Worm (Caenorhabditis elegans) whole organism, dauer: Measurements from ENCODE around the gene myo-5.

Experiments
- unc-62 ChIP-seq: sonication (generic microtip); optimal IDR thresholded peaks from 2 replicates; lab custom pipeline; 2017; ENCODE audit warnings: missing biosample characterization, missing genetic modification reagents, missing genetic modification characterization

Gene myo-5

DNA sequence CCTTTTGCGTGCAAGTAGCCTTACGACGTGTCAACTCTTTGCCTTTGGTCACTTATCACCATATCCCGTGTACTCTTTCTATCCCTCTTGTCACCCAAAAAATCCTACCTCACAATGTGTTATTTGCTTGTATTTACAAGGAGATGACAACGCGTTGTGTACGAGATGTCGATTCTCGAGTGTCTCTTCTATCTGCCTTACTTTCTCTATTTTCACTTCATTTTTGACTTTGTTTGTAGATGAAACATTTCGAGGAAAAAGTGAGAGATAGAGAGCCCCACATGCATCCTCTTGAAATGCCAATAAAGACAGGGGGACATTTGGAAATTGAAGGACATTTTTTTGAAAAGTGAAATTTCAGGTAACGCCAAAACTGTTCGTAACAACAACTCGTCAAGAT is 2.0 kb downstream of the myo-5 start:
- no peak for TF ChIP-seq unc-62 (GFP tag; lab: Kevin White, UChicago)

DNA sequence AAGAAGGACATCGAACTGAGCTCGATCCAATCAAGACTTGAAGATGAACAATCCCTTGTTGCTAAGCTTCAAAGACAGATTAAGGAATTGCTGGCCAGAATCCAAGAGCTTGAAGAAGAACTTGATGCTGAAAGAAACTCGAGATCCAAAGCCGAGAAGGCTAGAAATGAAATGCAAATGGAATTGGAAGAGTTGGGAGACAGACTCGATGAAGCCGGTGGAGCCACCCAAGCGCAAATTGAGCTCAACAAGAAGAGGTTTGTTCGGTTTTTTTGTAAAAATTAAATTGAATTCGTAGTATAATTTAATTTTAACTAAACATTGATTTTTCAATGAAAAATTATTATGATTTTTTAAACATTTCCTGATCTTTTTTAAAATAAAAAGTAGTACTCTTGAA is 5.8 kb downstream of the myo-5 start:
- no peak for TF ChIP-seq unc-62 (GFP tag; lab: Kevin White, UChicago)

DNA sequence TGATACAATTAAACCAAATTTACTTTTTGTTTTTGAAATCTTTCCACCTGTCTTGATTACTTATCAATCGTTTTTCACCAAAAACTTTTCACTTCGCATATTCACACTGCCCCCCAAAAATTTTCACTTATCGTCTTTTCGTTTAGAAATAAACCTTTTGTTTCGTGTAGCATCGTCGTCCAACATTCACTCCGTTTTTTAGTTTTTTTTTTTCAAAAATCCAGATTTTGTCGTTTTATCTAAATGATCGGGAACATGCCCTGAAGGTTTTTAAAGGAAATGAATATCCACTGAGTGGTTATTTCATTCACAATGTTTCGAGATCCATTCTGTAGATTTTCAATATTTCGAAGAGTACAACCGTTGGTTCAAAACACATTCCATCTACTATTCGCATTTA is 9.2 kb downstream of the myo-5 start, which contains the start of gene D1014.7:
D1014.7 (plus strand) TSS at position 301 of the 400 bp plus-strand sequence.
- TF ChIP-seq unc-62 (GFP tag; lab: Kevin White, UChicago): no peak

DNA sequence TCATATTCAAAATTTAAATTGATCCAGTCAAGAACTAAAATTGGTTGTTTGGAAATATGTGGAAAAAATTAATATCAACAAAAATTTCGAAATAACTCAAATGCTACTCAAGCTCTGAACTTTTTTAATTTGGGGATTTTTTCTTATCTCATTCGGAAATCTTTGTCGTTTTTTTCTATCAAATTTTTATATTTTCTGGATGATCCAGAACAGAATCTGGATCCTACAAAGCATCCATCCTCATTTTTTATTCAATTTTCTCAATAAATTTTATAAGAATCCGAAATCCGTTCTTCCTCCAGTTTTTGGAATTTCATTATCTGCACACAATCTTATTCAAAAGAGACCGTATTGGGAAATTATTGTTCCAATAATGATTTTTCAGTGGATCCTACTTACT is 12.1 kb downstream of the myo-5 start, which contains the start of gene D1014.6:
D1014.6 (plus strand) TSS at position 301 of the 400 bp plus-strand sequence.
- no peak for TF ChIP-seq unc-62 (GFP tag; lab: Kevin White, UChicago)

DNA sequence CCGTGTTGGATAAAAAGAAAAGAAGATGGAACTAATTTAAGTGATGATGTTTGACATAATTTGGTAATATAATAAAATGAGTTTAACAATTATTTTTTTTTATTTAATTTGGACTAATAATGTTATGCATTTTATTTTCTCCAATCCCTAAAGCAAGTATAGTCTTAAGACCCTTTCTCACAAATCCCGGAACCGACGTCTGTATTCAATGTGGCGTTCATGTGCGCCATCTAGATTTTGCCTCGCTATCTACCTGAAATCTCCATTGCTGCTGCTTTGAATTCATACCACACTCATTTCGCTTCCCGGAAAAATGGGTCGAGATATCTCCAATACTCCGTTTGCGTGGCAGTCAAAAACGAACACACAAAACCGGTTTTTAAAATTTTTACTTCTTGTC is 14.6 kb downstream of the myo-5 start, which contains the start of gene D1014.5:
D1014.5 (plus strand) TSS at position 301 of the 400 bp plus-strand sequence.
- no peak for TF ChIP-seq unc-62 (GFP tag; lab: Kevin White, UChicago)

DNA sequence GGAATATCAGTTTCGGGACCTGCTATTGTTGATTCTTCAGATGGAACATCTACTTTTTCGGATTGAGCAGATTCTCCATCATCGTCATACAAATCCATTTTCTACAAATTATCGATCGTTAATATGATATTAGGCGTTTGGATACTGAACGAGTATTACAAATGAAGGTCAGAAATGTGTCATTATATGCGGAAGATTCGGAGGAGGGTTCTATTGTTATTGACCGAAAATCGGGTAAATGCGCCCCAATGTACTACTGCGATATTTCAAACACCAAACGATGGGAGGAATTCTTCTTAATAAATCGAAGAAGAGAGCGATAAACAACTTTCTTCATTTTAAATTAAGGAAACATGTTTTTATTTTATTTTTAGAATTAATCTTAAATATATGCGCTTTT is 20.5 kb downstream of the myo-5 start, which contains the start of gene spr-1:
spr-1 (minus strand) TSS at position 101 of the 400 bp plus-strand sequence.
- no peak for TF ChIP-seq unc-62 (GFP tag; lab: Kevin White, UChicago)

DNA sequence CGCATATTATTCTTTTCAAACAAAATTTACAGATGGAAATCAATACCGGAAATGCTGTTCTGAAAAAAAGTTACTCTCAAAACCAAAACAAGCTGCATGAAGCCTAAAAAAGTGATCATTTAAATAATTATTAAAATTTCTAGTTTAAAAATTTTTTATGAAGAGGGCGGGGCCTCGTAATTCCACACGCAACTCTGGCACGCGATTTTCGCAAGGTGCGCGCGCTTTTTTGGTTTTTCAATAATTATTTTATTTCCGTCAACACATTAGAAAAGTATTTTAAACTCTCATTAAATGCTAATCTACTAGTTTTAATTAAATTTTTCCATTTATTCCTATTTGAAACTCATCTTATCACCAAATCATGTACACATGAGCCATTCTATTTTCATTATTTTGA is 20.9 kb downstream of the myo-5 start:
- TF ChIP-seq unc-62 (GFP tag; lab: Kevin White, UChicago): no peak

DNA sequence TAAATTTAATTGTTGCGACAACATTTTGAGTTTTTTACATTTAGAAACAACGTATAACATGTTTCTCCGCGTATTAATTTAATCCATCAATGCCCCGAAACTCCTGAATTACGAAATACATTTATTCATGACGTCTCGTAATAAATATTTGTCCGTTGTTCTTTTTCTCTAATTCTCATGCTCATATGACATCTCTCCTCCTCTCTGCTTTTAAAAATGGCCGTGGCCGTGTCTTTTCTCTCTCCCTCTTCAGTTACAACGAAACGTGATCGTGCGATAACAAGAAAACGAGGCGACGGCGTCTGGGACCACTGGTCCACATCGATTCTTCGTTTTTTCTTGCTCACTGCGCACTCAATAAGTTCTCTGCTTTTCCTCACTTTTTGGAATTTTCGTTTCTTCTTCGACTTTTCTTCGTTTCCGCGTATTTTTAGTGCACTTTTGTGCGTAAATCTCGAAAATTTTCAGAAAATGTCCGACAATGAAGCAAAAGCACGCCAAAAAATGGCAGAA is 21.4 kb downstream of the myo-5 start, which contains the start of gene snap-1:
snap-1 (plus strand) TSS at position 463 of the 513 bp plus-strand sequence.
- no peak for TF ChIP-seq unc-62 (GFP tag; lab: Kevin White, UChicago)

DNA sequence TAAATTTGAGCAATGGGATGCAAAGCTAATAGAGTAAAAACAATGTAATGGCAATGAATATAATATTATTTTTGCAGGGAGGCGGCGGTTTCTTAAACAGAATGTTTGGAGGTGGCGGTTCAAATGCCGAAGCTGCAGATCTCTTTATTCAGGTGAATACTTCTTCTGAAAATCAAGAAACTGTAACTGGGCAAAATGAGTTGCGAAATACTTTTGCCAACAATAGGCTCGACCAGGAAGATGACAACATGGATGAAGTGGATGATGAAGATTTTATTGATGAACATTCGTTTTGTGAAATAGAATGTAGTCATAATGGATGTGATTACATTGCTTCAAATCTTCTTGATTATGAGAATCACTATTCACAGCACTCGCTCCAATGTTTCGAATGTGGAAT is 22.0 kb downstream of the myo-5 start:
- no peak for TF ChIP-seq unc-62 (GFP tag; lab: Kevin White, UChicago)

DNA sequence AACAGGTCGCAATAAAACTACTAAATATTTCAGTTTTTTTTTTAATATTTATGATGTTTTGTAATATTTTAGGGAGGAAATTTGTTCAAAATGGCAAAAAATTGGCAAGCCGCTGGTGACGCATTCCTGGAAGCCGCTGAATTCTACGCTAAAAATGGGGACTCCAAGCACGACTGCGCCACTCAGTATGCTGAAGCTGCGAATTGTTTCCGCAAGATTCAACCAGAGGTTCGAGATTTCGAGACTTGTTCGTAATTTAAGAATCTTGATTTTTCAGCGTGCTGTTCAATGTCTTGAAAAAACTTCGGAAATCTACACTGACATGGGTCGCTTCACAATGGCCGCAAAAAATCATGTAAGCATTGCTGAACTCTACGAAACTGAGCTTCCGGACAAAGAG is 22.9 kb downstream of the myo-5 start:
- TF ChIP-seq unc-62 (GFP tag; lab: Kevin White, UChicago): no peak

DNA sequence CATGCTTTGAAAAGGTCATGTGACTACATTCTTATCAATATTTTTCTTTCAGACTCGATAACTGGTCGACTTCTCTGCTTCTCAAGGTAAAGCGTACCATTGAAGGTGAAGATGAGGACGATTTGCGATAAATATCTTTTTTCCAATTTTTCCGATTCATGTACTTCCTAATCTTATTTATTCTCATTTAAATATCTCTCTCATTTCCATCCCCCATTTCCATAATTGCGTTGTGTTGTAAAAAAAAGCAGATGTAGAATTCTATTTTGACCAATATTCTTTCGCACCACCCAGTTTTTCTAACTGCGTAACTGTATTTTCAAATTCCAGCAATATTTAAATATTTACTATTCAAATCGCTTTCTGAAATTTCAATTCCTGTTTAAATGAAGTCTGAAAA is 24.2 kb downstream of the myo-5 start, which contains the start of gene D1014.4:
D1014.4 (plus strand) TSS at position 301 of the 400 bp plus-strand sequence.
- TF ChIP-seq unc-62 (GFP tag; lab: Kevin White, UChicago): no peak

DNA sequence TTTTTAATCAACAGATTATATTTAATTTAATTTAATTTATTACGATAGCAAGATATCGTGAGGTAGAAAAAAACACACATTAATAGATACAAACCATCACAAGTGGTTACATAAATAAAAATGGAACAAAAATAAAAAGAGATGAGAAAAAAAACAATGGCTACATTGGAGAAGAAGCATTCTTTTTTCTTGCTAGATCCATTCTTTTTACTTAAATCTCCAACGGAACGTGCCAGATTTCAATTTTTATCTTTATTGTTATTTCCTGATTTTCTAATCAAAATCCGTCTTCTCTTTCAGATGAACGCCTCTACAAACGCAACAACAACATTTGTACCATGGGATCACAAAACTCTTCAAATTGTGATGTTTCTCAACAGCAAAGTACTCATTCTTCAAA is 34.8 kb downstream of the myo-5 start, which contains the start of gene D1014.2:
D1014.2 (plus strand) TSS at position 301 of the 400 bp plus-strand sequence.
- no peak for TF ChIP-seq unc-62 (GFP tag; lab: Kevin White, UChicago)

DNA sequence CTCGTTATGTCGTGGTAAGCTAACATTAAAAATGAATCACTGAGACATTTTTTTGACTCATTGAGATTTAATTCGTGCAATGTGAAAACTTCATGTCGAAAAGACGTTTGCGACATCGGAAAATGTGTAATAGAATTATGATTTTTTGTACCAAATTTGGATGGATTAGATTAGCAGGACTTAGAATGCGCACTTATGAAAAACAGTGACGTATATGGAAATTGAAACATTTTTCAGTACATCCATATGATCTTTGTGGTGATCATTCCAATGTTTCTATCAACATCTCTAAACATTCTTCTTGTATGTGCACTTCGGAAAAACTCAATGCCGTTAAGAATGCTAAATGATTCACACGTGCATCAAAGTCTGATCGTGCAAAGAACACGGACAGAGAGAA is 35.7 kb downstream of the myo-5 start:
- no peak for TF ChIP-seq unc-62 (GFP tag; lab: Kevin White, UChicago)

DNA sequence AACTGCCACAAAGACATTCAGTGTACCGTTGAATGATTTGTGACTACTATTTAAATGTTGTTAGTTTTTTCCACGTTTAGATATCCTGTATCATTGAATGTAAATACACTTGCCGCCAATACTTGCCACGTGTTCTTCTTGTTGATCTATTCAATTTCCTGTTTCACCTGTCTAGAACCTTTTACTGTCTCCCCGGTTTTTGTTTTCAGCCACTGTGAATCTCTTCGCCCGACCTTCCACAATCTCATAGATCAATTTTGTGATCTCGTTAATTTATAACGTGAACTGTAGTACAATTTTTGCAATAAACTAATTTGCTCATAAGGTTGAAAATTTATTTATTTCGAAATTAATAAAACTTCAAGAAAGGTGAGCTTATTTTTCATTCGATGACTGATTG is 36.6 kb downstream of the myo-5 start, which contains the start of gene D1014.13:
D1014.13 (plus strand) TSS at position 301 of the 400 bp plus-strand sequence.
- TF ChIP-seq unc-62 (GFP tag; lab: Kevin White, UChicago): no peak

DNA sequence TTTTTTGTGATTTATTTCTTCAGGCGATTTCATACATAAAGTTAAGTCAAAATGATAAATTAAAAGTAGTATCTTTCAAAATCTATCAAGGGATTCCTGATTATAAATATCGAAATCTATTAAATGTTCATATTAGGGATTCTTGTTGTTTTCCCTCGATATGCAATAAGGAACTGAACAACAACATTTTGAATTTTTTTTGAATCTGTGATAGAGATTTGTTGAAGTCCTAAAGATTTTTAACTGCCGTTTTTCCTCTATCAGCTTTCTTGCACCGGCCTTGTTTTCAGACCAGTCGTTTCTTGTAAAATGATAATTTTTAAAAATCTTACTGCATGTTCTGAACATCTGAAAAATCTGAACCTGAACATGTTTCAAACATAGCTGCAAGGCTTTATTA is 47.0 kb downstream of the myo-5 start:
- TF ChIP-seq unc-62 (GFP tag; lab: Kevin White, UChicago): no peak

DNA sequence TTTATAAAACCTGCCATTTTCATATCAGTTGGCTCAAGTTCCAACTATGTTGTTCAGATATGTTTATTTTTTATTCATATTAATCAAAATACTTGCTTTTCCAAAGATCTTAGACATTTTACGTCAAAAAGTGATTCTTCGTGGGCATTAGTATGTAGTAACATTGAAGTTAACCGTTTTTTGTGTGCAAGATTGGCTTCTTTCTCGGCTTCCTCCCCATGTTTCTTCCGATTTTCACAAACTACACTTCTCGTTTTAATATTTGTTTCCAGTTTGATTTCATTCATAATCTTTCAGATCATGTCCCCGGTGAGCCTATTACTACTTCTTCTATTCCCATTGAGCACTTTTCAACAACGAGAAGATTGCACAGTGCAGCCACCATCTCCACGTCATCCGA is 48.7 kb downstream of the myo-5 start, which contains the start of gene sul-2:
sul-2 (plus strand) TSS at position 301 of the 400 bp plus-strand sequence.
- TF ChIP-seq unc-62 (GFP tag; lab: Kevin White, UChicago): no peak

DNA sequence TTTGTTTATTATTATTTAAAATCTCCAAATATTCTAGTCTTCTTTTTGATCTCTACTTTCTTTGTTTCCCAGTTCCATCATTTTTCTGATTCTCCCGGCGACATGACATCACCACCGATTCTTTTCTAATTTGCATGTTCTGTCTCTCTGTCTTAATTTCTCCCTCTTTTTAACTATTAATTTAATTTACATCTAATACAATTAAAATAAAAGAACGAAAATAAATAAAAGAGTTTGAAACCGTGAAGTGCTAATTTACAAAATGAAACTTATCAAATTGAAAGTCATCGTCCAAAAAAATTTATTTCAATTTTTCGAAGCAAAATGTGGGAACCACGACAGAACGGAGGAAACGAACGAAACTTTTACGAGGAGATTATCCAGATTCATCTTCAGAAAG is 50.9 kb downstream of the myo-5 start, which contains the start of gene F20D6.6:
F20D6.6 (plus strand) TSS at position 301 of the 400 bp plus-strand sequence.
- TF ChIP-seq unc-62 (GFP tag; lab: Kevin White, UChicago): no peak
